Fruit fly (Drosophila melanogaster): ENCODE results near the gene CG5439.
"Not testable (repeated sequence)": the region's sequence is repeated elsewhere in the genome, so short reads cannot be mapped to it uniquely, and the experiment has no call there.

CG5439 gene

dm6 chr2L:13211764-13212265 lies 34.9 kb downstream of the CG5439 start, which contains the start of gene CG15482:
TSS of gene CG15482 (minus strand) at chr2L:13211814.
- TF ChIP-seq ci (GFP tag; IDR thresholded peaks at IDR 0.05) (0 out of 3 replicates have a peak, but pooled peaks have one; percentile 37), CG15696 (tag; optimal IDR thresholded peaks at IDR 0.05) (peak; percentile 33), zfh1 (GFP tag; IDR thresholded peaks at IDR 0.05) (peak; percentile 33; the same call in 1 of the 3 replicates), lilli (GFP tag; optimal IDR thresholded peaks at IDR 0.05) (peak; percentile 4), insv (GFP tag; optimal IDR thresholded peaks at IDR 0.05) (peak in 1 of 2 experiments; percentile 33), knrl (GFP tag; IDR thresholded peaks at IDR 0.05; ENCODE audit: partially characterized antibody) (peak; percentile 23; the same call in 1 of the 3 replicates), Med (GFP tag) (peak; percentile 70), ken (GFP tag; IDR thresholded peaks at IDR 0.05) (0 out of 3 replicates have a peak, but pooled peaks have one; percentile 28), Opbp (GFP tag; IDR thresholded peaks at IDR 0.05; ENCODE audit: partially characterized antibody) (0 out of 3 replicates have a peak, but pooled peaks have one; percentile 9), pros (GFP tag; optimal IDR thresholded peaks at IDR 0.05) (peak; percentile 87), sens (GFP tag) (peak; percentile 70), CG15479 (GFP tag; optimal IDR thresholded peaks at IDR 0.05) (peak; percentile 41), grn (GFP tag; optimal IDR thresholded peaks at IDR 0.05) (peak; percentile 33), Xrp1 (GFP tag; IDR thresholded peaks at IDR 0.05) (peak; percentile 31; the same call in 1 of the 2 replicates), Bgb (GFP tag; IDR thresholded peaks at IDR 0.05; ENCODE audit: partially characterized antibody) (peak; percentile 19; the same call in 1 of the 2 replicates), kni (GFP tag; optimal IDR thresholded peaks at IDR 0.05) (peak; percentile 2), prd (GFP tag; IDR thresholded peaks at IDR 0.05) (peak; percentile 23; the same call in 1 of the 3 replicates)
- not testable (repeated sequence) for TF ChIP-seq prd (optimal IDR thresholded peaks at IDR 0.05)

dm6 chr2L:13215010-13215409 lies 38.1 kb downstream of the CG5439 start, which contains the start of gene kek4:
TSS of gene kek4 (minus strand) at chr2L:13215350.
- TF ChIP-seq CHES-1-like (GFP tag; optimal IDR thresholded peaks at IDR 0.05), result no peak
- TF ChIP-seq ewg (GFP tag; optimal IDR thresholded peaks at IDR 0.05), result peak; percentile 69

dm6 chr2L:13215640-13216129 lies 38.7 kb downstream of the CG5439 start:
- TF ChIP-seq Mrtf (GFP tag; IDR thresholded peaks at IDR 0.05) (0 out of 3 replicates have a peak, but pooled peaks have one; percentile 15), dpn (GFP tag; optimal IDR thresholded peaks at IDR 0.05) (peak; percentile 40 to 74), prd (GFP tag; IDR thresholded peaks at IDR 0.05) (peak; percentile 67), Opbp (GFP tag; IDR thresholded peaks at IDR 0.05; ENCODE audit: partially characterized antibody) (peak; percentile 72), CG15514 (GFP tag; optimal IDR thresholded peaks at IDR 0.05) (peak; percentile 28), CG12104 (GFP tag; optimal IDR thresholded peaks at IDR 0.05) (peak; percentile 5), vfl (GFP tag; optimal IDR thresholded peaks at IDR 0.05) (peak; percentile 21), Sox102F (GFP tag; optimal IDR thresholded peaks at IDR 0.05) (peak; percentile 38), HLH3B (GFP tag; IDR thresholded peaks at IDR 0.05) (peak; percentile 66; the same call in 1 of the 2 replicates), CG6791 (GFP tag; IDR thresholded peaks at IDR 0.05; ENCODE audit: partially characterized antibody) (0 out of 3 replicates have a peak, but pooled peaks have one; percentile 63), CG33213 (GFP tag; optimal IDR thresholded peaks at IDR 0.05) (peak; percentile 81), ci (GFP tag; IDR thresholded peaks at IDR 0.05) (peak; percentile 74), Stat92E (GFP tag; optimal IDR thresholded peaks at IDR 0.05) (peak in 1 of 3 experiments; percentile 87), chm (GFP tag; IDR thresholded peaks at IDR 0.05) (peak; percentile 72; the same call in 1 of the 2 replicates), CG7786 (GFP tag; optimal IDR thresholded peaks at IDR 0.05) (peak; percentile 47), grn (GFP tag; optimal IDR thresholded peaks at IDR 0.05) (peak; percentile 81), CG33557 (GFP tag; optimal IDR thresholded peaks at IDR 0.05) (peak; percentile 16), pan (GFP tag; optimal IDR thresholded peaks at IDR 0.05 in 1 of 2, IDR thresholded peaks at IDR 0.05 in 1 of 2) (peak in 1 of 2 experiments; percentile 73), ranshi (GFP tag; IDR thresholded peaks at IDR 0.05) (0 out of 2 replicates have a peak, but pooled peaks have one; percentile 58), H15 (GFP tag; IDR thresholded peaks at IDR 0.05) (peak; percentile 55; the same call in 1 of the 3 replicates), CG1603 (tag; optimal IDR thresholded peaks at IDR 0.05) (peak; percentile 46), CG15696 (tag; optimal IDR thresholded peaks at IDR 0.05) (peak; percentile 73), CG12391 (tag; optimal IDR thresholded peaks at IDR 0.05) (peak; percentile 33), sug (tag; optimal IDR thresholded peaks at IDR 0.05) (peak; percentile 33), pb (GFP tag; optimal IDR thresholded peaks at IDR 0.05) (peak; percentile 42), so (GFP tag; IDR thresholded peaks at IDR 0.05) (peak; percentile 62; the same call in 1 of the 3 replicates), abd-A (tag; optimal IDR thresholded peaks at IDR 0.05) (peak; percentile 76), Ets97D (GFP tag; optimal IDR thresholded peaks at IDR 0.05) (peak; percentile 33)
- TF ChIP-seq prd, pan (optimal IDR thresholded peaks at IDR 0.05): not testable (repeated sequence)
